Fruit fly (Drosophila melanogaster) Kc167 (cell line): ENCODE measurements around the gene Vha68-3.

ENCODE experiments used
- Myc ChIP-seq: fragments of >200 bp; optimal IDR thresholded peaks from 2 replicates; lab custom pipeline; 2017; ENCODE audit warnings: missing external identifiers
- Sin3A ChIP-seq: fragments of >200 bp; optimal IDR thresholded peaks from 2 replicates; lab custom pipeline; 2018; ENCODE audit warnings: missing external identifiers
- h ChIP-seq: fragments of >200 bp; optimal IDR thresholded peaks from 3 replicates; lab custom pipeline; 2018; ENCODE audit warnings: missing external identifiers

DNA sequence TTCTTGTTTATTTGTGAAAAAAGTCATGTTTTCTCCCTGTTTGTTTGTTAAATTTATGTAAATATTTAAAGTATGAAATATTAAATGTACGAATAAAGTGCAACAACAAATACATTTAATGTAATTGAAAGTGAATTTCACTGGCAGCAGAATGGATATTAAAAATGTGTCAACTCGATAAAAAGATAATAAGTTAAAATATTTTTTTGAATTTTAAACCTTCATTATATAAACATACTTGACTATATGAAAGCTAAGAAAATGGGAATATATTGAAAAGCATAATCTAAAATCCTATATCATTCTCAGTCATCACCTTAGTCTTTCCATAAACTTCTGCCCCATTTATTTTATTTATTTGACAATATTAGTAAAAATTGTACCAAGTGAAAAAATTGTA lies at the start of gene Vha68-3:
- no peak for TF ChIP-seq Sin3A (lab: Kevin White, UChicago)
- TF ChIP-seq Myc (lab: Kevin White, UChicago), result no peak
- TF ChIP-seq h (lab: Kevin White, UChicago), result no peak
